Worm (Caenorhabditis elegans) whole organism, L1 larva: Measurements from ENCODE around the gene fbxc-7.

Experiments
- aha-1 ChIP-seq: fragments of 150-350 bp; optimal IDR thresholded peaks from 2 replicates; lab custom pipeline; 2014; ENCODE audit warnings: missing biosample characterization, missing genetic modification characterization
- dpl-1 ChIP-seq, 3 experiments: fragments of 150-350 bp in 2 of 3; sonication (generic microtip) in 1 of 3; optimal IDR thresholded peaks; 2 replicates each; lab custom pipeline; 2014 to 2017; ENCODE audit warnings: missing biosample characterization in 3 of 3, missing genetic modification characterization in 3 of 3, missing genetic modification reagents in 3 of 3
- lin-35 ChIP-seq, 2 experiments: fragments of 150-350 bp; optimal IDR thresholded peaks; 2 replicates each; lab custom pipeline; 2014; ENCODE audit warnings: missing biosample characterization in 2 of 2, missing genetic modification characterization in 2 of 2, missing genetic modification reagents in 2 of 2
- nhr-11 ChIP-seq: fragments of 150-350 bp; optimal IDR thresholded peaks from 2 replicates; lab custom pipeline; 2014; ENCODE audit warnings: missing biosample characterization, missing genetic modification characterization
- nhr-12 ChIP-seq: sonication (generic microtip); optimal IDR thresholded peaks from 2 replicates; lab custom pipeline; 2017; ENCODE audit warnings: missing biosample characterization, missing genetic modification characterization
- nhr-237 ChIP-seq: fragments of 150-350 bp; optimal IDR thresholded peaks from 2 replicates; lab custom pipeline; 2014; ENCODE audit warnings: missing biosample characterization, missing genetic modification characterization
- nhr-28 ChIP-seq: fragments of 150-350 bp; optimal IDR thresholded peaks from 2 replicates; lab custom pipeline; 2014; ENCODE audit warnings: missing biosample characterization, missing genetic modification characterization
- unc-130 ChIP-seq: fragments of 150-350 bp; optimal IDR thresholded peaks from 2 replicates; lab custom pipeline; 2017; ENCODE audit warnings: missing biosample characterization, missing genetic modification characterization, inconsistent platforms
- unc-62 ChIP-seq: fragments of 150-350 bp; optimal IDR thresholded peaks from 2 replicates; lab custom pipeline; 2014; ENCODE audit warnings: missing biosample characterization, missing genetic modification reagents, missing genetic modification characterization
- ztf-4 ChIP-seq: fragments of 150-350 bp; optimal IDR thresholded peaks from 2 replicates; lab custom pipeline; 2014; ENCODE audit warnings: missing biosample characterization, missing genetic modification characterization

- no peak for TF ChIP-seq unc-130 (tag; lab: Kevin White, UChicago)
- no peak for TF ChIP-seq ztf-4 (tag; lab: Kevin White, UChicago)
- TF ChIP-seq aha-1 (tag; lab: Kevin White, UChicago): no peak
- no peak for TF ChIP-seq nhr-28 (tag; lab: Kevin White, UChicago)
- no peak for TF ChIP-seq nhr-12 (tag; lab: Kevin White, UChicago)
- TF ChIP-seq nhr-237 (tag; lab: Kevin White, UChicago): no peak
- no peak for TF ChIP-seq dpl-1 (GFP tag; optimal IDR thresholded peaks at IDR 0.05; lab: Kevin White, UChicago)
- no peak for TF ChIP-seq lin-35 (GFP tag; optimal IDR thresholded peaks at IDR 0.05; lab: Kevin White, UChicago)
- no peak for TF ChIP-seq nhr-11 (tag; lab: Kevin White, UChicago)
- no peak for TF ChIP-seq unc-62
These were observed 45.2 kb upstream of the fbxc-7 start, which contains the start of the genes fbxc-24 and fbxc-27 for ce11 chrII:909554-909953.
